Worm (Caenorhabditis elegans) whole organism, late embryonic: Measurements from ENCODE around the gene F31D5.7.

Experiments used
- F13H6.1 ChIP-seq: sonication (generic microtip); optimal IDR thresholded peaks from 2 replicates; lab custom pipeline; 2016; ENCODE audit warnings: missing genetic modification characterization, missing compliant biosample characterization
- K09A11.1 ChIP-seq: sonication (generic microtip); optimal IDR thresholded peaks from 2 replicates; lab custom pipeline; 2017; ENCODE audit warnings: antibody characterized with exemption, mild to moderate bottlenecking, missing genetic modification characterization, missing compliant biosample characterization; ENCODE audit not compliant: insufficient read depth
- ahr-1 ChIP-seq: sonication (generic microtip); optimal IDR thresholded peaks from 2 replicates; lab custom pipeline; 2016; ENCODE audit warnings: missing genetic modification characterization, missing compliant biosample characterization
- ama-1 ChIP-seq: fragments of 150-350 bp; optimal IDR thresholded peaks from 2 replicates; lab custom pipeline; 2014
- ceh-24 ChIP-seq: sonication (generic microtip); optimal IDR thresholded peaks from 2 replicates; lab custom pipeline; 2016; ENCODE audit warnings: mild to moderate bottlenecking, missing genetic modification characterization, missing compliant biosample characterization
- ceh-34 ChIP-seq: sonication (generic microtip); optimal IDR thresholded peaks from 2 replicates; lab custom pipeline; 2016; ENCODE audit warnings: mild to moderate bottlenecking, missing genetic modification characterization, missing compliant biosample characterization
- che-1 ChIP-seq: sonication (generic microtip); optimal IDR thresholded peaks from 2 replicates; lab custom pipeline; 2016; ENCODE audit warnings: mild to moderate bottlenecking, missing genetic modification characterization, missing compliant biosample characterization
- fax-1 ChIP-seq: sonication (generic microtip); optimal IDR thresholded peaks from 2 replicates; lab custom pipeline; 2016; ENCODE audit warnings: missing genotype, missing genetic modification characterization, missing compliant biosample characterization
- npax-4 ChIP-seq: sonication (generic microtip); optimal IDR thresholded peaks from 2 replicates; lab custom pipeline; 2016; ENCODE audit warnings: missing genetic modification characterization, missing compliant biosample characterization
- pat-9 ChIP-seq: fragments of 200-800 bp; sonication (Bioruptor generic); optimal IDR thresholded peaks from 2 replicates; lab custom pipeline; 2018; ENCODE audit warnings: mild to moderate bottlenecking, missing genetic modification characterization, moderate library complexity, missing compliant biosample characterization
- pha-4 ChIP-seq: fragments of 150-350 bp; optimal IDR thresholded peaks from 2 replicates; lab custom pipeline; 2018; ENCODE audit warnings: missing biosample characterization, missing genetic modification reagents, missing genetic modification characterization
- sdc-2 ChIP-seq: sonication (generic microtip); optimal IDR thresholded peaks from 2 replicates; lab custom pipeline; 2016; ENCODE audit warnings: missing genotype, missing genetic modification characterization, missing compliant biosample characterization
- tbx-2 ChIP-seq: sonication (generic microtip); optimal IDR thresholded peaks from 2 replicates; lab custom pipeline; 2016; ENCODE audit warnings: missing genetic modification characterization, missing compliant biosample characterization
- unc-86 ChIP-seq: sonication (generic microtip); optimal IDR thresholded peaks from 2 replicates; lab custom pipeline; 2016; ENCODE audit warnings: missing genetic modification characterization, missing compliant biosample characterization

- TF ChIP-seq F13H6.1 (tag; lab: Kevin White, UChicago) (no peak), pha-4 (tag; lab: Kevin White, UChicago) (no peak), fax-1 (tag; lab: Kevin White, UChicago) (no peak), che-1 (tag; lab: Kevin White, UChicago) (no peak), ama-1 (lab: Kevin White, UChicago) (no peak), ceh-24 (no peak), sdc-2 (tag; lab: Kevin White, UChicago) (no peak), pat-9 (tag; lab: Kevin White, UChicago) (no peak), npax-4 (no peak), tbx-2 (tag; lab: Kevin White, UChicago) (no peak), ahr-1 (tag; lab: Kevin White, UChicago) (no peak), K09A11.1 (no peak), ceh-34 (no peak), unc-86 (no peak)
Measured at ce11 chrII:4194127-4194526, 17.1 kb upstream of the F31D5.7 start, which contains the start of gene mth-2.
